Fruit fly (Drosophila melanogaster): Measurements from ENCODE around the gene fax.

fax gene

dm6 chr3L:16385252-16385879 is 26.3 kb downstream of the fax start (continued):
- TF ChIP-seq cato (GFP tag; optimal IDR thresholded peaks at IDR 0.05; ENCODE audit: borderline replicate concordance) (no peak), da (GFP tag; optimal IDR thresholded peaks at IDR 0.05) (no peak), esg (GFP tag; conservative IDR thresholded peaks at IDR 0.05) (no peak), Atf6 (GFP tag; IDR thresholded peaks at IDR 0.05) (0 out of 2 replicates have a peak, but pooled peaks have one; percentile 30), en (GFP tag; optimal IDR thresholded peaks at IDR 0.05) (no peak), sug (tag; optimal IDR thresholded peaks at IDR 0.05) (peak; percentile 67), CG14014 (GFP tag; IDR thresholded peaks at IDR 0.05) (no peak), gcm2 (GFP tag; optimal IDR thresholded peaks at IDR 0.05) (no peak), CG4404 (GFP tag; IDR thresholded peaks at IDR 0.05) (no peak), CG7928 (GFP tag; optimal IDR thresholded peaks at IDR 0.05) (no peak), twi (tag; optimal IDR thresholded peaks at IDR 0.05) (no peak), mirr (GFP tag; optimal IDR thresholded peaks at IDR 0.05) (peak; percentile 37), Hey (tag; optimal IDR thresholded peaks at IDR 0.05) (no peak), HLH54F (GFP tag; optimal IDR thresholded peaks at IDR 0.05) (no peak), CG9817 (tag; optimal IDR thresholded peaks at IDR 0.05) (no peak), nom (GFP tag; optimal IDR thresholded peaks at IDR 0.05) (peak; percentile 74), CG3407 (GFP tag; optimal IDR thresholded peaks at IDR 0.05) (no peak), Poxn (GFP tag; IDR thresholded peaks at IDR 0.05) (no peak), CG13296 (GFP tag; optimal IDR thresholded peaks at IDR 0.05) (no peak), CG33557 (GFP tag; optimal IDR thresholded peaks at IDR 0.05) (no peak), CG4854 (GFP tag; optimal IDR thresholded peaks at IDR 0.05) (no peak), CG15479 (GFP tag; optimal IDR thresholded peaks at IDR 0.05) (peak; percentile 64), sob (GFP tag; IDR thresholded peaks at IDR 0.05) (no peak), CG2120 (GFP tag; optimal IDR thresholded peaks at IDR 0.05) (no peak), CG6791 (GFP tag; IDR thresholded peaks at IDR 0.05; ENCODE audit: partially characterized antibody) (no peak), CG10267 (tag; optimal IDR thresholded peaks at IDR 0.05) (no peak), CG17912 (GFP tag; optimal IDR thresholded peaks at IDR 0.05) (no peak), tup (GFP tag; optimal IDR thresholded peaks at IDR 0.05) (no peak), Xbp1 (GFP tag; optimal IDR thresholded peaks at IDR 0.05) (peak; percentile 20), dmrt99B (tag; optimal IDR thresholded peaks at IDR 0.05) (no peak), Opbp (GFP tag; IDR thresholded peaks at IDR 0.05; ENCODE audit: partially characterized antibody) (no peak), Gsc (GFP tag; IDR thresholded peaks at IDR 0.05) (no peak), YL-1 (GFP tag; optimal IDR thresholded peaks at IDR 0.05) (peak; percentile 63), E2f1 (GFP tag; IDR thresholded peaks at IDR 0.05) (no peak), cwo (GFP tag; optimal IDR thresholded peaks at IDR 0.05) (peak; percentile 48), Elba2 (GFP tag; optimal IDR thresholded peaks at IDR 0.05) (no peak), tgo (GFP tag; IDR thresholded peaks at IDR 0.05) (no peak), CG32532 (GFP tag; IDR thresholded peaks at IDR 0.05) (0 out of 2 replicates have a peak, but pooled peaks have one; percentile 10), CG7372 (GFP tag; IDR thresholded peaks at IDR 0.05) (no peak), rib (GFP tag; IDR thresholded peaks at IDR 0.05) (no peak; the same call in 1 of the 2 replicates), lov (optimal IDR thresholded peaks at IDR 0.05) (no peak), lov (GFP tag; IDR thresholded peaks at IDR 0.05) (0 out of 3 replicates have a peak, but pooled peaks have one; percentile 52), CG34376 (GFP tag; optimal IDR thresholded peaks at IDR 0.05) (peak; percentile 26), vfl (GFP tag; optimal IDR thresholded peaks at IDR 0.05) (no peak), yki (optimal IDR thresholded peaks at IDR 0.05) (no peak), CG17829 (tag; optimal IDR thresholded peaks at IDR 0.05) (no peak), grn (GFP tag; optimal IDR thresholded peaks at IDR 0.05) (peak; percentile 87), HLHmδ (GFP tag; optimal IDR thresholded peaks at IDR 0.05) (peak; percentile 44), Optix (GFP tag; IDR thresholded peaks at IDR 0.05) (no peak), Hr78 (GFP tag; optimal IDR thresholded peaks at IDR 0.05) (peak in 1 of 2 experiments; percentile 86), CG9215 (GFP tag; IDR thresholded peaks at IDR 0.05) (no peak)

Measured in whole organism, embryonic.